Fruit fly (Drosophila melanogaster): ENCODE data around the gene und.

The und gene

DNA sequence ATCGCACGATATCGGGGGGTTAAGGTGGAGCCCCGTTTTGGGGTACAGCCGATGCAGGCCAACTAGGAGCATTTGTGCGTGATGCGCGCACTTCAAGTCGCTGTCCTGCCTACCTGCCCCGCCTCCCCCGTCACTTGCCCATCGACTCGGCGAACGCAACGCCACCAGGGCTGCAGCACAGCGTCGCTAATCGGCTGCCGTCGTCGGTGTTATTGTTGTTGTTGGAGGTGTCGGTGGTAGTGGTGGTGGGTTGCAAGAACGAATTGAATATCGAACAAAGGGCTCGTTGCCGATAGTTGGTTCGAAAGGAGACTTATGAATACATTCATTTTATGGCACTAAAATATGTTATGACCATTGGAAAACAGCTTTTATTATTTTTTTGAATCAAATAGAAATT lies 4.3 kb upstream of the und start (continued):
- TF ChIP-seq CG6276 (GFP tag; optimal IDR thresholded peaks at IDR 0.05): no peak
- TF ChIP-seq svp (GFP tag): peak; percentile 72
- no peak for TF ChIP-seq Sox102F (GFP tag; optimal IDR thresholded peaks at IDR 0.05)
- no peak for TF ChIP-seq CG10669 (GFP tag; optimal IDR thresholded peaks at IDR 0.05)
- no peak for TF ChIP-seq Lpt (GFP tag; optimal IDR thresholded peaks at IDR 0.05)
- peak; percentile 62 for TF ChIP-seq CG10631 (GFP tag; optimal IDR thresholded peaks at IDR 0.05)
- peak; percentile 62; the same call in 2 of the 3 replicates for TF ChIP-seq eg (GFP tag; IDR thresholded peaks at IDR 0.05)
- no peak for TF ChIP-seq CG8319 (GFP tag; optimal IDR thresholded peaks at IDR 0.05)
- peak; percentile 54 for TF ChIP-seq CG31627 (GFP tag; optimal IDR thresholded peaks at IDR 0.05)
- TF ChIP-seq Ets96B (tag; optimal IDR thresholded peaks at IDR 0.05): peak; percentile 2
- TF ChIP-seq topi (GFP tag; optimal IDR thresholded peaks at IDR 0.05): peak; percentile 40
- 0 out of 2 replicates have a peak, but pooled peaks have one; percentile 10 for TF ChIP-seq CG11294 (GFP tag; IDR thresholded peaks at IDR 0.05)
- peak; percentile 58 for TF ChIP-seq CG1621 (tag; optimal IDR thresholded peaks at IDR 0.05)
- TF ChIP-seq lz (GFP tag; optimal IDR thresholded peaks at IDR 0.05): peak; percentile 11
- TF ChIP-seq CG8632 (GFP tag; optimal IDR thresholded peaks at IDR 0.05): no peak
- no peak for TF ChIP-seq CG9139 (GFP tag; optimal IDR thresholded peaks at IDR 0.05)
- no peak for TF ChIP-seq OdsH (GFP tag; optimal IDR thresholded peaks at IDR 0.05)
- peak; percentile 59 for TF ChIP-seq CG6854 (GFP tag; optimal IDR thresholded peaks at IDR 0.05)

dm6 chr2L:9766758-9767157 lies 3.6 kb downstream of the und start, which contains the start of gene CG4017:
Gene CG4017 (plus strand): TSS chr2L:9767058.
- TF ChIP-seq CG6163 (GFP tag; IDR thresholded peaks at IDR 0.05) (no peak), dac (GFP tag; optimal IDR thresholded peaks at IDR 0.05) (no peak), topi (GFP tag; optimal IDR thresholded peaks at IDR 0.05) (no peak), CG1621 (tag; optimal IDR thresholded peaks at IDR 0.05) (no peak), CG10631 (GFP tag; optimal IDR thresholded peaks at IDR 0.05) (no peak), CG6854 (GFP tag; optimal IDR thresholded peaks at IDR 0.05) (no peak), net (GFP tag; optimal IDR thresholded peaks at IDR 0.05) (no peak), eg (GFP tag; IDR thresholded peaks at IDR 0.05) (no peak), CG8119 (GFP tag; IDR thresholded peaks at IDR 0.05) (no peak), CG8632 (GFP tag; optimal IDR thresholded peaks at IDR 0.05) (no peak), CG3919 (GFP tag; optimal IDR thresholded peaks at IDR 0.05) (no peak), CG10669 (GFP tag; optimal IDR thresholded peaks at IDR 0.05) (no peak), Lpt (GFP tag; optimal IDR thresholded peaks at IDR 0.05) (no peak), Eip75B (GFP tag; optimal IDR thresholded peaks at IDR 0.05) (no peak), OdsH (GFP tag; optimal IDR thresholded peaks at IDR 0.05) (no peak), Smox (GFP tag; optimal IDR thresholded peaks at IDR 0.05) (no peak), fd59A (GFP tag; optimal IDR thresholded peaks at IDR 0.05) (no peak), CG7368 (GFP tag; optimal IDR thresholded peaks at IDR 0.05) (no peak), Sox14 (GFP tag; optimal IDR thresholded peaks at IDR 0.05) (no peak)

DNA sequence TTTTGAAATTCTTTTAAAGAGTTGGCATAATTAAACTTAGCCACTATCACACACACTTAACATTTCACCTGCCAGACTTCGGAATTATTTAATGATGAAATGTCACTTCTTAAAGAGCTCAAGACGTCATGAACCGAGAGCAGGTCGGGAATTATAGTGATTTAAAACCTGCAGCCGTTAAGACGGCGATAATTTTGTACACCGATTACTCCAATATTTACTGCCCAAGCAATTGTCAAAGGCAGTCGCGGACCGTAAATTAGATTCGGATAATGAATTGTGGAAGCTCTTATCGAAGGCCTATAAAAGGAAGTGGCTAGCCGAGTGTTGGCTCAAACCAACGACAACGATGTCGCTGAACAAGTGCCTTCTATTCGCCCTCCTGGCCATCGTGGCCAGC lies 5.6 kb downstream of the und start, which contains the start of gene CG17633:
TSS of gene CG17633 (plus strand) at position 326 of the 400 bp plus-strand sequence.
- TF ChIP-seq salr (GFP tag; optimal IDR thresholded peaks at IDR 0.05): no peak
- TF ChIP-seq CG16779 (tag; optimal IDR thresholded peaks at IDR 0.05): no peak
- no peak for TF ChIP-seq CG8632 (GFP tag; optimal IDR thresholded peaks at IDR 0.05)
- TF ChIP-seq Ets96B (tag; optimal IDR thresholded peaks at IDR 0.05): no peak
- TF ChIP-seq Hr38 (GFP tag; optimal IDR thresholded peaks at IDR 0.05): no peak

dm6 chr2L:9770896-9771295 lies 7.7 kb downstream of the und start, which contains the start of gene ppk18:
Gene ppk18 (minus strand): TSS chr2L:9770996.
- TF ChIP-seq CG3919 (GFP tag; optimal IDR thresholded peaks at IDR 0.05) (no peak), eg (GFP tag; IDR thresholded peaks at IDR 0.05) (no peak), Sox14 (GFP tag; optimal IDR thresholded peaks at IDR 0.05) (no peak), CG11902 (GFP tag; optimal IDR thresholded peaks at IDR 0.05) (no peak), Blimp-1 (GFP tag; optimal IDR thresholded peaks at IDR 0.05) (no peak), CG3032 (tag; optimal IDR thresholded peaks at IDR 0.05) (no peak), pdm3 (GFP tag; optimal IDR thresholded peaks at IDR 0.05) (no peak), Ets21C (GFP tag; optimal IDR thresholded peaks at IDR 0.05) (no peak), CG15336 (GFP tag; IDR thresholded peaks at IDR 0.05) (no peak), CG6163 (GFP tag; IDR thresholded peaks at IDR 0.05) (no peak)

Measured in whole organism, prepupa.